Worm (Caenorhabditis elegans) whole organism, early embryonic: ENCODE data around the gene best-18.

ENCODE experiments used
- B0310.2 ChIP-seq: sonication (generic microtip); optimal IDR thresholded peaks from 2 replicates; lab custom pipeline; 2016; ENCODE audit warnings: mild to moderate bottlenecking, missing genetic modification characterization, missing compliant biosample characterization
- F13C5.2 ChIP-seq: sonication (generic microtip); optimal IDR thresholded peaks from 2 replicates; lab custom pipeline; 2017; ENCODE audit warnings: mild to moderate bottlenecking, missing genetic modification characterization, inconsistent platforms, missing compliant biosample characterization
- aly-1 ChIP-seq: sonication (generic microtip); optimal IDR thresholded peaks from 2 replicates; lab custom pipeline; 2016; ENCODE audit warnings: missing genetic modification characterization, missing compliant biosample characterization
- ama-1 ChIP-seq: fragments of 150-350 bp; optimal IDR thresholded peaks from 2 replicates; lab custom pipeline; 2014
- ceh-13 ChIP-seq: fragments of 200-800 bp; sonication (Bioruptor generic); optimal IDR thresholded peaks from 2 replicates; lab custom pipeline; 2018; ENCODE audit warnings: mild to moderate bottlenecking, missing genetic modification characterization, missing compliant biosample characterization
- ceh-36 ChIP-seq: sonication (generic microtip); optimal IDR thresholded peaks from 2 replicates; lab custom pipeline; 2016; ENCODE audit warnings: missing genetic modification characterization, inconsistent platforms, missing compliant biosample characterization
- ets-7 ChIP-seq: sonication (generic microtip); optimal IDR thresholded peaks from 2 replicates; lab custom pipeline; 2016; ENCODE audit warnings: missing genotype, missing genetic modification characterization, missing compliant biosample characterization
- flt-1 ChIP-seq: fragments of 200-800 bp; sonication (Bioruptor generic); IDR thresholded peaks from 2 replicates; pipeline ENCODE4 v1.3.6; 2022; ENCODE audit warnings: missing genetic modification characterization, missing compliant biosample characterization
- hmbx-1 ChIP-seq: sonication (generic microtip); optimal IDR thresholded peaks from 2 replicates; lab custom pipeline; 2016; ENCODE audit warnings: mild to moderate bottlenecking, missing genetic modification characterization, missing compliant biosample characterization
- hmg-4 ChIP-seq: fragments of 200-800 bp; sonication (Bioruptor generic); optimal IDR thresholded peaks from 2 replicates; lab custom pipeline; 2018; ENCODE audit warnings: mild to moderate bottlenecking, missing genetic modification characterization, missing compliant biosample characterization
- hnd-1 ChIP-seq: sonication (generic microtip); optimal IDR thresholded peaks from 2 replicates; lab custom pipeline; 2016; ENCODE audit warnings: missing genetic modification characterization, missing compliant biosample characterization
- pes-1 ChIP-seq: fragments of 200-800 bp; sonication (Bioruptor generic); IDR thresholded peaks from 2 replicates; pipeline ENCODE4 v1.3.6; 2022; ENCODE audit warnings: missing genetic modification reagents, missing genetic modification characterization, missing compliant biosample characterization
- scrt-1 ChIP-seq: fragments of 200-800 bp; sonication (Bioruptor generic); IDR thresholded peaks from 2 replicates; pipeline ENCODE4 v1.3.6; 2022; ENCODE audit warnings: missing genetic modification characterization, missing compliant biosample characterization
- sea-1 ChIP-seq: fragments of 200-800 bp; sonication (Bioruptor generic); conservative IDR thresholded peaks from 2 replicates; pipeline ENCODE4 v1.3.6; 2022; ENCODE audit warnings: missing genetic modification characterization, missing compliant biosample characterization
- tbx-11 ChIP-seq: fragments of 200-800 bp; sonication (Bioruptor generic); IDR thresholded peaks from 2 replicates; pipeline ENCODE4 v1.3.6; 2022; ENCODE audit warnings: missing genetic modification characterization, missing compliant biosample characterization
- tbx-37 ChIP-seq: fragments of 200-800 bp; sonication (Bioruptor generic); conservative IDR thresholded peaks from 2 replicates; pipeline ENCODE4 v1.3.6; 2022; ENCODE audit warnings: missing genetic modification reagents, missing genetic modification characterization, missing compliant biosample characterization
- tra-4 ChIP-seq: sonication (generic microtip); optimal IDR thresholded peaks from 2 replicates; lab custom pipeline; 2017; ENCODE audit warnings: missing genetic modification characterization, missing compliant biosample characterization

Gene best-18

DNA sequence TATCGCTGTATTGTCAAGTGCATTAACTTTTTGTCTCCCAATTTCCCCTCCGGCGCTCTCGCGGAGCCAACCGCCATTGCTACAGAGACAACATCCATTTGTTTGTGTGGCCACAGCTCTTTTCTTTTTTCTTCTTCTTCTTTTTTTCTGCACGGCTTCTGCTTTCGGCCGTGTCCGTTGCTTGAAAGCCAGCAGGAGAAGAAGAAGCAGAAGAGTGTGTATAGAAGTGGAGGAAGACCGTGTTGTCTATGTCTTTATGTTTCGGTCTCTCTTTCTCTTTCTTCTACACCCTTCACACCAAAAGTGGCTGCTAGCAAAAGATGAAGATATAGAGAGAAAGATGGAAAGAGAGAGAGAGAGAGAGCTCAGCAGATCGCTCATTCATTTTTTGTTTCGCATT is 24.4 kb upstream of the best-18 start:
- TF ChIP-seq ceh-13 (no peak), flt-1 (GFP tag; lab: Robert Waterston, UW) (no peak), pes-1 (no peak), scrt-1 (GFP tag; lab: Robert Waterston, UW) (no peak), aly-1 (tag; lab: Kevin White, UChicago) (no peak), tra-4 (tag; lab: Kevin White, UChicago) (no peak), hmbx-1 (tag; lab: Kevin White, UChicago) (no peak), ama-1 (lab: Kevin White, UChicago) (no peak), ceh-36 (tag; lab: Kevin White, UChicago) (no peak), ets-7 (tag; lab: Kevin White, UChicago) (no peak), hmg-4 (no peak), sea-1 (GFP tag; lab: Robert Waterston, UW) (no peak), B0310.2 (tag; lab: Kevin White, UChicago) (no peak), F13C5.2 (tag; lab: Kevin White, UChicago) (no peak), tbx-11 (GFP tag; lab: Robert Waterston, UW) (no peak), tbx-37 (GFP tag; lab: Robert Waterston, UW) (no peak), hnd-1 (tag; lab: Kevin White, UChicago) (no peak)

- TF ChIP-seq tbx-37 (GFP tag; lab: Robert Waterston, UW), result no peak
- no peak for TF ChIP-seq aly-1 (tag; lab: Kevin White, UChicago)
- TF ChIP-seq scrt-1 (GFP tag; lab: Robert Waterston, UW), result no peak
- TF ChIP-seq ets-7 (tag; lab: Kevin White, UChicago), result no peak
- no peak for TF ChIP-seq hmbx-1 (tag; lab: Kevin White, UChicago)
- no peak for TF ChIP-seq tbx-11 (GFP tag; lab: Robert Waterston, UW)
- TF ChIP-seq tra-4 (tag; lab: Kevin White, UChicago), result no peak
- TF ChIP-seq hnd-1 (tag; lab: Kevin White, UChicago), result no peak
- TF ChIP-seq B0310.2 (tag; lab: Kevin White, UChicago), result no peak
- no peak for TF ChIP-seq ceh-36 (tag; lab: Kevin White, UChicago)
- no peak for TF ChIP-seq pes-1
- no peak for TF ChIP-seq ceh-13
- TF ChIP-seq ama-1 (lab: Kevin White, UChicago), result no peak
These were observed 23.3 kb upstream of the best-18 start, which contains the start of gene epac-1 for ce11 chrIII:10188912-10189311. Gene epac-1, plus strand, starts transcription at chrIII:10189212.

ce11 chrIII:10194569-10194968 is 17.6 kb upstream of the best-18 start:
- no peak for TF ChIP-seq tbx-11 (GFP tag; lab: Robert Waterston, UW)
- TF ChIP-seq F13C5.2 (tag; lab: Kevin White, UChicago), result no peak
- TF ChIP-seq hnd-1 (tag; lab: Kevin White, UChicago), result no peak
- TF ChIP-seq hmbx-1 (tag; lab: Kevin White, UChicago), result no peak
- TF ChIP-seq hmg-4, result no peak
- TF ChIP-seq ets-7 (tag; lab: Kevin White, UChicago), result no peak
- TF ChIP-seq ama-1 (lab: Kevin White, UChicago), result no peak
- TF ChIP-seq B0310.2 (tag; lab: Kevin White, UChicago), result no peak
- TF ChIP-seq ceh-13, result no peak
- TF ChIP-seq ceh-36 (tag; lab: Kevin White, UChicago), result no peak
- no peak for TF ChIP-seq tbx-37 (GFP tag; lab: Robert Waterston, UW)
- no peak for TF ChIP-seq aly-1 (tag; lab: Kevin White, UChicago)
- TF ChIP-seq sea-1 (GFP tag; lab: Robert Waterston, UW), result no peak
- TF ChIP-seq flt-1 (GFP tag; lab: Robert Waterston, UW), result no peak
- no peak for TF ChIP-seq tra-4 (tag; lab: Kevin White, UChicago)
- no peak for TF ChIP-seq pes-1

- TF ChIP-seq flt-1 (GFP tag; lab: Robert Waterston, UW) (no peak), hmg-4 (no peak), pes-1 (no peak), hmbx-1 (tag; lab: Kevin White, UChicago) (no peak)
These were observed 16.3 kb upstream of the best-18 start for ce11 chrIII:10195911-10196310.

DNA sequence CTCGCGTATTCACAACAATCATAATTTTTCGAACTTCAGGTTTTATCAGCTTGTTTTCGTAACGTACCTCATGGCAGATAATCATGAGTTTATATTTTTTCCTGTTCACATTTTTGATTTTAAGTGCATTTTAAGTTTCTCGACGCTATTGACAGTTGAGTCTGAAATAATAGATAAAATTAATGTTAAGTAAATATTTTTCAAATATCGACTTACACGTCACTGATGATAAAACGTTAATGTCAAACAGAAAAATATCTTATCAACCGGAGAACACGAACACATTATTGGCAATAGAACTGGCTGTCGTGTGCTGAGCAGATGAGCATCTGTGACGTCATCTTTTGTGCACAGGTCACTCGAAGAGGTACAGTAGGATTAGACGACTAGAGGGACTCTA is 15.4 kb upstream of the best-18 start:
- TF ChIP-seq flt-1 (GFP tag; lab: Robert Waterston, UW) (no peak), scrt-1 (GFP tag; lab: Robert Waterston, UW) (no peak), B0310.2 (tag; lab: Kevin White, UChicago) (no peak), hnd-1 (tag; lab: Kevin White, UChicago) (no peak), hmbx-1 (tag; lab: Kevin White, UChicago) (no peak)

- TF ChIP-seq flt-1 (GFP tag; lab: Robert Waterston, UW) (no peak), ceh-36 (tag; lab: Kevin White, UChicago) (no peak), ama-1 (lab: Kevin White, UChicago) (no peak), tbx-11 (GFP tag; lab: Robert Waterston, UW) (no peak), tra-4 (tag; lab: Kevin White, UChicago) (no peak), F13C5.2 (tag; lab: Kevin White, UChicago) (no peak), pes-1 (no peak), hnd-1 (tag; lab: Kevin White, UChicago) (no peak), hmbx-1 (tag; lab: Kevin White, UChicago) (no peak)
These were observed 14.8 kb upstream of the best-18 start, which contains the start of gene dod-6 for ce11 chrIII:10197416-10197815. Gene dod-6, plus strand, starts transcription at chrIII:10197716.

- no peak for TF ChIP-seq scrt-1 (GFP tag; lab: Robert Waterston, UW)
- TF ChIP-seq sea-1 (GFP tag; lab: Robert Waterston, UW), result no peak
- no peak for TF ChIP-seq ceh-36 (tag; lab: Kevin White, UChicago)
- TF ChIP-seq hmg-4, result no peak
- no peak for TF ChIP-seq aly-1 (tag; lab: Kevin White, UChicago)
- TF ChIP-seq ceh-13, result no peak
- no peak for TF ChIP-seq pes-1
These were observed 13.1 kb upstream of the best-18 start, which contains the start of gene T20G5.8 for ce11 chrIII:10199052-10199451. Gene T20G5.8, plus strand, starts transcription at chrIII:10199352.
